In genomic region chrIII:2560763-2561162, ce11 we compare ENCODE assay signal across 3 worm cellular contexts.
TF ChIP-seq lines count a peak whose summit lies in the region.

No protein-coding gene starts in this region.

TF ChIP-seq in whole organism, late embryonic, 69 proteins besides CTCF, POLR2A, EP300 and RAD21:
- TF ChIP-seq ceh-45 (GFP tag; IDR thresholded peaks at IDR 0.05; lab: Robert Waterston, UW) (no peak), gmeb-2 (tag; optimal IDR thresholded peaks at IDR 0.05; lab: Kevin White, UChicago) (no peak), unc-42 (tag; optimal IDR thresholded peaks at IDR 0.05; lab: Kevin White, UChicago) (no peak), dve-1 (tag; optimal IDR thresholded peaks at IDR 0.05; lab: Kevin White, UChicago) (no peak), lim-6 (tag; optimal IDR thresholded peaks at IDR 0.05; lab: Kevin White, UChicago) (no peak), hlh-6 (tag; optimal IDR thresholded peaks at IDR 0.05; lab: Kevin White, UChicago) (peak; percentile 29), elt-4 (tag; optimal IDR thresholded peaks at IDR 0.05; lab: Kevin White, UChicago) (peak; percentile 22), ref-2 (tag; optimal IDR thresholded peaks at IDR 0.05; lab: Kevin White, UChicago) (no peak), tbx-7 (tag; optimal IDR thresholded peaks at IDR 0.05; lab: Kevin White, UChicago) (no peak), ceh-24 (tag; optimal IDR thresholded peaks at IDR 0.05; lab: Kevin White, UChicago) (no peak), syd-9 (tag; optimal IDR thresholded peaks at IDR 0.05; lab: Kevin White, UChicago) (no peak), C08G9.2 (tag; optimal IDR thresholded peaks at IDR 0.05; lab: Kevin White, UChicago) (peak; percentile 40), ama-1 (optimal IDR thresholded peaks at IDR 0.05; lab: Kevin White, UChicago) (no peak), nfya-1 (tag; optimal IDR thresholded peaks at IDR 0.05; lab: Kevin White, UChicago) (no peak), sdc-2 (tag; optimal IDR thresholded peaks at IDR 0.05; lab: Kevin White, UChicago) (peak; percentile 29), hlh-30 (tag; optimal IDR thresholded peaks at IDR 0.05; lab: Kevin White, UChicago; ENCODE audit: insufficient read depth) (no peak), dmd-4 (tag; optimal IDR thresholded peaks at IDR 0.05; lab: Kevin White, UChicago; ENCODE audit: borderline replicate concordance) (no peak), fkh-6 (tag; optimal IDR thresholded peaks at IDR 0.05; lab: Kevin White, UChicago) (no peak), ceh-9 (tag; optimal IDR thresholded peaks at IDR 0.05; lab: Kevin White, UChicago) (no peak), unc-86 (tag; optimal IDR thresholded peaks at IDR 0.05; lab: Kevin White, UChicago) (no peak), ceh-18 (tag; optimal IDR thresholded peaks at IDR 0.05; lab: Kevin White, UChicago) (no peak), ttx-3 (tag; optimal IDR thresholded peaks at IDR 0.05; lab: Kevin White, UChicago) (no peak), hlh-15 (tag; optimal IDR thresholded peaks at IDR 0.05; lab: Kevin White, UChicago) (no peak), fkh-10 (GFP tag; optimal IDR thresholded peaks at IDR 0.05; lab: Kevin White, UChicago) (no peak), unc-55 (GFP tag; optimal IDR thresholded peaks at IDR 0.05; lab: Kevin White, UChicago) (no peak), nhr-11 (tag; optimal IDR thresholded peaks at IDR 0.05; lab: Kevin White, UChicago) (no peak), ahr-1 (tag; optimal IDR thresholded peaks at IDR 0.05; lab: Kevin White, UChicago) (no peak), ceh-22 (tag; optimal IDR thresholded peaks at IDR 0.05; lab: Kevin White, UChicago) (no peak)

TF ChIP-seq in whole organism, mixed stage, embryonic, 35 proteins besides CTCF, POLR2A, EP300 and RAD21:
- TF ChIP-seq nhr-28 (tag; optimal IDR thresholded peaks at IDR 0.05; lab: Kevin White, UChicago) (no peak), elt-1 (tag; optimal IDR thresholded peaks at IDR 0.05; lab: Kevin White, UChicago; ENCODE audit: borderline replicate concordance, insufficient read depth) (no peak), mab-5 (tag; optimal IDR thresholded peaks at IDR 0.05; lab: Kevin White, UChicago) (no peak), pha-4 (tag; optimal IDR thresholded peaks at IDR 0.05; lab: Kevin White, UChicago) (no peak), ham-2 (GFP tag; optimal IDR thresholded peaks at IDR 0.05; lab: Kevin White, UChicago) (no peak), nhr-12 (tag; optimal IDR thresholded peaks at IDR 0.05; lab: Kevin White, UChicago) (no peak), sptf-1 (tag; optimal IDR thresholded peaks at IDR 0.05; lab: Kevin White, UChicago) (peak; percentile 51)

TF ChIP-seq in whole organism, young adult, 124 proteins besides CTCF, POLR2A, EP300 and RAD21:
- TF ChIP-seq B0035.1 (tag; optimal IDR thresholded peaks at IDR 0.05; lab: Kevin White, UChicago) (no peak), Y53F4B.3 (GFP tag; IDR thresholded peaks at IDR 0.05; lab: Robert Waterston, UW) (no peak), egl-18 (GFP tag; IDR thresholded peaks at IDR 0.05; lab: Robert Waterston, UW) (no peak), pha-4 (tag; optimal IDR thresholded peaks at IDR 0.05; lab: Kevin White, UChicago) (no peak), ceh-27 (GFP tag; optimal IDR thresholded peaks at IDR 0.05; lab: Kevin White, UChicago) (no peak), Y95B8A.8 (GFP tag; IDR thresholded peaks at IDR 0.05; lab: Robert Waterston, UW) (no peak), madf-10 (tag; optimal IDR thresholded peaks at IDR 0.05; lab: Kevin White, UChicago) (no peak), K12H6.12 (tag; optimal IDR thresholded peaks at IDR 0.05; lab: Kevin White, UChicago) (no peak), hmg-1.2 (GFP tag; IDR thresholded peaks at IDR 0.05; lab: Robert Waterston, UW) (0 out of 2 replicates have a peak, but pooled peaks have one; percentile 6), ztf-26 (tag; optimal IDR thresholded peaks at IDR 0.05; lab: Kevin White, UChicago) (no peak), nhr-179 (tag; optimal IDR thresholded peaks at IDR 0.05; lab: Kevin White, UChicago) (no peak), mel-28 (tag; optimal IDR thresholded peaks at IDR 0.05; lab: Kevin White, UChicago; ENCODE audit: borderline replicate concordance) (no peak), mes-4 (tag; optimal IDR thresholded peaks at IDR 0.05; lab: Kevin White, UChicago) (no peak), lin-26 (GFP tag; IDR thresholded peaks at IDR 0.05; lab: Robert Waterston, UW) (0 out of 2 replicates have a peak, but pooled peaks have one; percentile 55), sea-2 (GFP tag; IDR thresholded peaks at IDR 0.05; lab: Robert Waterston, UW) (no peak), egrh-3 (GFP tag; IDR thresholded peaks at IDR 0.05; lab: Robert Waterston, UW) (no peak), mcd-1 (GFP tag; IDR thresholded peaks at IDR 0.05; lab: Robert Waterston, UW) (no peak), akir-1 (GFP tag; optimal IDR thresholded peaks at IDR 0.05; lab: Kevin White, UChicago) (no peak), rcor-1 (GFP tag; IDR thresholded peaks at IDR 0.05; lab: Robert Waterston, UW) (no peak), K11D2.4 (GFP tag; IDR thresholded peaks at IDR 0.05; lab: Robert Waterston, UW) (no peak), aptf-2 (GFP tag; conservative IDR thresholded peaks at IDR 0.05; lab: Robert Waterston, UW) (no peak), ceh-40 (GFP tag; IDR thresholded peaks at IDR 0.05; lab: Robert Waterston, UW) (no peak), nfya-1 (tag; optimal IDR thresholded peaks at IDR 0.05; lab: Kevin White, UChicago; ENCODE audit: borderline replicate concordance, insufficient read depth) (no peak), nfyb-1 (GFP tag; IDR thresholded peaks at IDR 0.05; lab: Robert Waterston, UW) (peak; percentile 64; the same call in 1 of the 2 replicates), nhr-120 (GFP tag; IDR thresholded peaks at IDR 0.05; lab: Robert Waterston, UW) (0 out of 2 replicates have a peak, but pooled peaks have one; percentile 12), madf-8 (GFP tag; conservative IDR thresholded peaks at IDR 0.05; lab: Robert Waterston, UW) (no peak), lsl-1 (GFP tag; optimal IDR thresholded peaks at IDR 0.05; lab: Kevin White, UChicago) (no peak)
